Fruit fly (Drosophila melanogaster) whole organism, embryonic: Measurements from ENCODE around the gene ATPsynB.

Experiments
- Awh ChIP-seq: fragments of 200-800 bp; sonication (Bioruptor generic); IDR thresholded peaks from 2 replicates; pipeline ENCODE4, ENCODE4 v1.3.6; 2022; ENCODE audit warnings: missing biosample characterization, missing genetic modification characterization
- BEAF-32 ChIP-seq: fragments of 200-800 bp; sonication (Bioruptor generic); optimal IDR thresholded peaks from 3 replicates; lab custom pipeline; 2017; ENCODE audit warnings: missing biosample characterization, missing genetic modification characterization, mild to moderate bottlenecking, moderate library complexity, missing genetic modification reagents
- CG10274 ChIP-seq: fragments of 200-800 bp; sonication (Bioruptor generic); optimal IDR thresholded peaks from 3 replicates; lab custom pipeline; 2017; ENCODE audit warnings: missing biosample characterization, mild to moderate bottlenecking, missing genetic modification characterization
- CG10565 ChIP-seq: fragments of 200-800 bp; sonication (Bioruptor generic); optimal IDR thresholded peaks from 3 replicates; lab custom pipeline; 2016; ENCODE audit warnings: missing biosample characterization, mild to moderate bottlenecking, missing genetic modification characterization
- CG11093 ChIP-seq: fragments of 200-800 bp; sonication (Bioruptor generic); IDR thresholded peaks from 3 replicates; pipeline ENCODE4 v1.3.6; 2022; ENCODE audit warnings: missing biosample characterization, missing genetic modification characterization
- CG12391 ChIP-seq: fragments of 200-800 bp; sonication (Bioruptor generic); optimal IDR thresholded peaks from 3 replicates; lab custom pipeline; 2018; ENCODE audit warnings: missing biosample characterization, mild to moderate bottlenecking, missing genetic modification characterization, moderate library complexity
- CG12942 ChIP-seq: fragments of 200-800 bp; sonication (Bioruptor generic); optimal IDR thresholded peaks from 3 replicates; lab custom pipeline; 2016; ENCODE audit warnings: missing biosample characterization, missing genetic modification characterization
- CG16779 ChIP-seq: fragments of 200-800 bp; sonication (Bioruptor generic); IDR thresholded peaks from 2 replicates; pipeline ENCODE4 v1.3.6; 2022; ENCODE audit warnings: missing biosample characterization, missing genetic modification characterization
- CG18262 ChIP-seq: fragments of 200-800 bp; optimal IDR thresholded peaks from 3 replicates; lab custom pipeline; 2019; ENCODE audit warnings: missing biosample characterization, mild to moderate bottlenecking, missing genetic modification characterization, moderate library complexity
- CG2875 ChIP-seq: fragments of 200-800 bp; sonication (Bioruptor generic); optimal IDR thresholded peaks from 2 replicates; lab custom pipeline; 2017; ENCODE audit warnings: missing biosample characterization, mild to moderate bottlenecking, missing genetic modification characterization, missing genetic modification reagents
- CG31365 ChIP-seq: fragments of 200-800 bp; sonication (Bioruptor generic); optimal IDR thresholded peaks from 2 replicates; lab custom pipeline; 2018; ENCODE audit warnings: missing biosample characterization, mild to moderate bottlenecking, missing genetic modification characterization
- CG3163 ChIP-seq: fragments of 200-800 bp; sonication (Bioruptor generic); optimal IDR thresholded peaks from 3 replicates; lab custom pipeline; 2016; ENCODE audit warnings: missing biosample characterization, missing genetic modification characterization
- CG8478 ChIP-seq: fragments of >200 bp; optimal IDR thresholded peaks from 2 replicates; lab custom pipeline; 2018
- Chrac-16 ChIP-seq: fragments of 200-800 bp; sonication (Bioruptor generic); optimal IDR thresholded peaks from 3 replicates; lab custom pipeline; 2016; ENCODE audit warnings: missing biosample characterization, missing genetic modification characterization
- D19A ChIP-seq: fragments of 200-800 bp; optimal IDR thresholded peaks from 3 replicates; lab custom pipeline; 2019; ENCODE audit warnings: missing biosample characterization, mild to moderate bottlenecking, missing genetic modification characterization, moderate library complexity
- Dfd ChIP-seq, 2 experiments: fragments of >200 bp; optimal IDR thresholded peaks; 2 replicates each; lab custom pipeline; 2017; ENCODE audit warnings: missing biosample characterization in 2 of 2, missing genetic modification characterization in 2 of 2
- Fer3 ChIP-seq: fragments of 200-800 bp; sonication (Bioruptor generic); optimal IDR thresholded peaks from 2 replicates; lab custom pipeline; 2018; ENCODE audit warnings: missing biosample characterization, mild to moderate bottlenecking, missing genetic modification characterization, moderate library complexity
- HLHmδ ChIP-seq: fragments of 200-800 bp; sonication (Bioruptor generic); optimal IDR thresholded peaks from 2 replicates; lab custom pipeline; 2018; ENCODE audit warnings: missing biosample characterization, mild to moderate bottlenecking, missing genetic modification characterization, moderate library complexity
- Hey ChIP-seq: fragments of 200-800 bp; sonication (Bioruptor generic); optimal IDR thresholded peaks from 3 replicates; lab custom pipeline; 2018; ENCODE audit warnings: missing biosample characterization, mild to moderate bottlenecking, missing genetic modification characterization
- HmgD ChIP-seq: fragments of 200-800 bp; sonication (Bioruptor generic); optimal IDR thresholded peaks from 3 replicates; lab custom pipeline; 2016; ENCODE audit warnings: missing biosample characterization, missing genetic modification characterization
- Hsf ChIP-seq: fragments of 200-800 bp; sonication (Bioruptor generic); optimal IDR thresholded peaks from 3 replicates; lab custom pipeline; 2016; ENCODE audit warnings: missing biosample characterization, missing genetic modification characterization
- Lpt ChIP-seq: fragments of >200 bp; optimal IDR thresholded peaks from 2 replicates; lab custom pipeline; 2018; ENCODE audit warnings: missing biosample characterization, missing genetic modification characterization
- NK7.1 ChIP-seq: fragments of 200-800 bp; sonication (Bioruptor generic); optimal IDR thresholded peaks from 3 replicates; lab custom pipeline; 2016; ENCODE audit warnings: missing biosample characterization, missing genetic modification characterization
- Six4 ChIP-seq: fragments of 200-800 bp; sonication (Bioruptor generic); optimal IDR thresholded peaks from 2 replicates; lab custom pipeline; 2016; ENCODE audit warnings: missing biosample characterization, missing genetic modification characterization
- az2 ChIP-seq: fragments of 200-800 bp; sonication (Bioruptor generic); optimal IDR thresholded peaks from 3 replicates; lab custom pipeline; 2016; ENCODE audit warnings: missing biosample characterization, missing genetic modification characterization
- bcd ChIP-seq: fragments of 200-800 bp; sonication (Bioruptor generic); optimal IDR thresholded peaks from 2 replicates; lab custom pipeline; 2017; ENCODE audit warnings: missing biosample characterization, mild to moderate bottlenecking, missing genetic modification characterization
- crol ChIP-seq: fragments of 200-800 bp; sonication (Bioruptor generic); IDR thresholded peaks from 2 replicates; pipeline ENCODE4 v1.3.6; 2022; ENCODE audit warnings: missing biosample characterization, missing genetic modification characterization
- crp ChIP-seq, 2 experiments: fragments of 200-800 bp; sonication (Bioruptor generic); optimal IDR thresholded peaks; 2 replicates in 1 of 2; 3 replicates in 1 of 2; lab custom pipeline; 2017; ENCODE audit warnings: missing biosample characterization in 2 of 2, missing genetic modification characterization in 2 of 2, mild to moderate bottlenecking in 1 of 2, moderate library complexity in 1 of 2
- dimm ChIP-seq: fragments of 200-800 bp; sonication (Bioruptor generic); IDR thresholded peaks from 2 replicates; pipeline ENCODE4 v1.3.6; 2022; ENCODE audit warnings: missing biosample characterization, missing genetic modification characterization
- dmrt99B ChIP-seq: fragments of 200-800 bp; sonication (Bioruptor generic); optimal IDR thresholded peaks from 2 replicates; lab custom pipeline; 2018; ENCODE audit warnings: missing biosample characterization, mild to moderate bottlenecking, missing genetic modification characterization, moderate library complexity
- exex ChIP-seq: fragments of 200-800 bp; sonication (Bioruptor generic); optimal IDR thresholded peaks from 4 replicates; lab custom pipeline; 2018; ENCODE audit warnings: missing biosample characterization, mild to moderate bottlenecking, missing genetic modification characterization, moderate library complexity
- fd96Cb ChIP-seq: fragments of 200-800 bp; sonication (Bioruptor generic); optimal IDR thresholded peaks from 2 replicates; lab custom pipeline; 2018; ENCODE audit warnings: missing biosample characterization, mild to moderate bottlenecking, missing genetic modification characterization, moderate library complexity
- grau ChIP-seq: fragments of 200-800 bp; optimal IDR thresholded peaks from 3 replicates; lab custom pipeline; 2019; ENCODE audit warnings: missing biosample characterization, mild to moderate bottlenecking, missing genetic modification characterization, moderate library complexity
- grn ChIP-seq: fragments of 200-800 bp; sonication (Bioruptor generic); optimal IDR thresholded peaks from 3 replicates; lab custom pipeline; 2017; ENCODE audit warnings: missing biosample characterization, missing genetic modification characterization
- lola ChIP-seq, 3 experiments: fragments of >200 bp in 2 of 3; fragments of 200-800 bp in 1 of 3; sonication (Bioruptor generic) in 1 of 3; optimal IDR thresholded peaks; 2 replicates each; lab custom pipeline; 2017 to 2019; ENCODE audit warnings: missing biosample characterization in 3 of 3, missing genetic modification characterization in 3 of 3, mild to moderate bottlenecking in 1 of 3, moderate library complexity in 1 of 3
- mam ChIP-seq: fragments of 200-800 bp; sonication (Bioruptor generic); optimal IDR thresholded peaks from 3 replicates; lab custom pipeline; 2016; ENCODE audit warnings: missing biosample characterization, missing genetic modification characterization
- mirr ChIP-seq: fragments of 200-800 bp; sonication (Bioruptor generic); optimal IDR thresholded peaks from 3 replicates; lab custom pipeline; 2018; ENCODE audit warnings: missing biosample characterization, mild to moderate bottlenecking, missing genetic modification characterization
- pb ChIP-seq: fragments of 200-800 bp; sonication (Bioruptor generic); optimal IDR thresholded peaks from 3 replicates; lab custom pipeline; 2016; ENCODE audit warnings: missing biosample characterization, missing genetic modification characterization
- pita ChIP-seq: fragments of 200-800 bp; sonication (Bioruptor generic); optimal IDR thresholded peaks from 2 replicates; lab custom pipeline; 2017; ENCODE audit warnings: missing biosample characterization, mild to moderate bottlenecking, missing genetic modification characterization
- pros ChIP-seq: fragments of 200-800 bp; sonication (Bioruptor generic); optimal IDR thresholded peaks from 3 replicates; lab custom pipeline; 2019; ENCODE audit warnings: missing biosample characterization, mild to moderate bottlenecking, missing genetic modification characterization, moderate library complexity
- scrt ChIP-seq: fragments of 200-800 bp; sonication (Bioruptor generic); optimal IDR thresholded peaks from 2 replicates; lab custom pipeline; 2018; ENCODE audit warnings: missing biosample characterization, mild to moderate bottlenecking, missing genetic modification characterization, moderate library complexity
- sd ChIP-seq: fragments of 200-800 bp; sonication (Bioruptor generic); optimal IDR thresholded peaks from 3 replicates; lab custom pipeline; 2018; ENCODE audit warnings: missing biosample characterization, mild to moderate bottlenecking, missing genetic modification characterization, moderate library complexity
- sens ChIP-seq: fragments of 200-800 bp; sonication (Bioruptor generic); peaks from one replicate; lab custom pipeline; 2016; ENCODE audit warnings: missing biosample characterization, missing genetic modification characterization
- sr ChIP-seq: fragments of 200-800 bp; sonication (Bioruptor generic); IDR thresholded peaks from 3 replicates; pipeline ENCODE4 v1.3.6; 2022; ENCODE audit warnings: missing biosample characterization, missing genetic modification characterization
- sug ChIP-seq: fragments of 200-800 bp; optimal IDR thresholded peaks from 2 replicates; lab custom pipeline; 2019; ENCODE audit warnings: missing biosample characterization, mild to moderate bottlenecking, missing genetic modification characterization, moderate library complexity
- tx ChIP-seq: fragments of 200-800 bp; sonication (Bioruptor generic); optimal IDR thresholded peaks from 2 replicates; lab custom pipeline; 2016; ENCODE audit warnings: missing biosample characterization, missing genetic modification characterization
- unpg ChIP-seq: fragments of 200-800 bp; sonication (Bioruptor generic); optimal IDR thresholded peaks from 3 replicates; lab custom pipeline; 2018; ENCODE audit warnings: missing biosample characterization, mild to moderate bottlenecking, missing genetic modification characterization, moderate library complexity

Gene ATPsynB

DNA sequence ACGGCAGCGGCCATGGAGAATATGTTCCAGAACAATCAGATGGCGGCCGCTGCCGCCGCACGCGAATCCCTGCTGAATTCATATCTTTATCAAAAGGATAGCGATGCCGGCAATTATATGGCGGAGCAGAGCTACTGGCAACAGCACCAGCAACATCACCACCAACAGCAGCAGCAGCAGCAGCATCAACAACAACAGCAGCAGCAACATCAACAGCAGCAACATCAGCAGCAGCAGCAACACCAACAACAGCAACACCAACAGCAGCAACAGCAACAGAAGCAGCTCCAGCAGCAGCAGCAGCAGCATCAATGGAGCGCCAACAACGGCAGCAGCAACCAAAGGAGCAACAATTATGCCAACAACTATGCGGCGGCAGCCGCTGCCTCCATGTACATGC is 21.0 kb upstream of the ATPsynB start:
- TF ChIP-seq dimm (0 out of 2 replicates have a peak, but pooled peaks have one; percentile 21), pita (GFP tag; lab: Kevin White, UChicago) (no peak), Dfd (GFP tag; optimal IDR thresholded peaks at IDR 0.05; lab: Kevin White, UChicago) (peak in 1 of 2 experiments; percentile 93), CG11093 (GFP tag; lab: Robert Waterston, UW) (no peak)

- TF ChIP-seq unpg (GFP tag; lab: Kevin White, UChicago) (no peak), NK7.1 (GFP tag; lab: Kevin White, UChicago) (no peak), sr (GFP tag; lab: Robert Waterston, UW) (no peak), crp (GFP tag; optimal IDR thresholded peaks at IDR 0.05; lab: Kevin White, UChicago) (no peak), BEAF-32 (GFP tag; lab: Kevin White, UChicago) (no peak)
Observed at dm6 chr3L:9711203-9711602, 18.6 kb upstream of the ATPsynB start.

dm6 chr3L:9712066-9712789 is 17.6 kb upstream of the ATPsynB start:
- no peak for TF ChIP-seq CG31365 (tag; lab: Kevin White, UChicago)
- no peak for TF ChIP-seq CG8478 (lab: Kevin White, UChicago)
- TF ChIP-seq bcd (GFP tag; lab: Kevin White, UChicago), result no peak
- no peak for TF ChIP-seq pb (GFP tag; lab: Kevin White, UChicago)
- peak; percentile 31 for TF ChIP-seq exex (tag; lab: Kevin White, UChicago)
- no peak for TF ChIP-seq dmrt99B (tag; lab: Kevin White, UChicago)
- TF ChIP-seq mam (GFP tag; lab: Kevin White, UChicago), result no peak
- TF ChIP-seq crol (GFP tag; lab: Robert Waterston, UW), result peak; percentile 46; the same call in 1 of the 2 replicates
- no peak for TF ChIP-seq CG2875 (GFP tag; lab: Kevin White, UChicago)
- no peak for TF ChIP-seq CG18262 (tag; lab: Kevin White, UChicago)
- TF ChIP-seq scrt (GFP tag; lab: Kevin White, UChicago), result no peak
- TF ChIP-seq CG16779 (GFP tag; lab: Robert Waterston, UW), result no peak
- peak; percentile 71 for TF ChIP-seq D19A
- no peak for TF ChIP-seq Hsf (GFP tag; lab: Kevin White, UChicago)
- TF ChIP-seq sd (tag; lab: Kevin White, UChicago), result peak; percentile 1
- no peak for TF ChIP-seq Six4 (GFP tag; lab: Kevin White, UChicago)
- TF ChIP-seq HmgD (GFP tag; lab: Kevin White, UChicago), result no peak
- no peak for TF ChIP-seq Fer3 (tag; lab: Kevin White, UChicago)
- TF ChIP-seq CG10274, result peak; percentile 35
- TF ChIP-seq tx (GFP tag; lab: Kevin White, UChicago), result no peak
- no peak for TF ChIP-seq CG12391
- peak; percentile 2 for TF ChIP-seq mirr (GFP tag; lab: Kevin White, UChicago)
- no peak for TF ChIP-seq az2 (GFP tag; lab: Kevin White, UChicago)
- TF ChIP-seq Hey (tag; lab: Kevin White, UChicago), result no peak
- no peak for TF ChIP-seq pros (GFP tag; lab: Kevin White, UChicago)
- TF ChIP-seq HLHmδ (GFP tag; lab: Kevin White, UChicago), result no peak
- no peak for TF ChIP-seq Awh (GFP tag; lab: Robert Waterston, UW)
- no peak for TF ChIP-seq CG10565 (GFP tag; lab: Kevin White, UChicago)
- TF ChIP-seq sug, result peak; percentile 63
- TF ChIP-seq Chrac-16 (GFP tag; lab: Kevin White, UChicago), result no peak
- peak; percentile 66 for TF ChIP-seq sens (GFP tag; lab: Kevin White, UChicago)
- TF ChIP-seq CG3163, result no peak
- no peak for TF ChIP-seq grau (tag; lab: Kevin White, UChicago)
- no peak for TF ChIP-seq Lpt (GFP tag; lab: Kevin White, UChicago)
- no peak for TF ChIP-seq grn (GFP tag; lab: Kevin White, UChicago)
- no peak for TF ChIP-seq fd96Cb (tag; lab: Kevin White, UChicago)
- no peak for TF ChIP-seq CG12942 (GFP tag; lab: Kevin White, UChicago)
- TF ChIP-seq lola (GFP tag; optimal IDR thresholded peaks at IDR 0.05; lab: Kevin White, UChicago), result no peak
